Fruit fly (Drosophila melanogaster): ENCODE results near the gene LysRS.

DNA sequence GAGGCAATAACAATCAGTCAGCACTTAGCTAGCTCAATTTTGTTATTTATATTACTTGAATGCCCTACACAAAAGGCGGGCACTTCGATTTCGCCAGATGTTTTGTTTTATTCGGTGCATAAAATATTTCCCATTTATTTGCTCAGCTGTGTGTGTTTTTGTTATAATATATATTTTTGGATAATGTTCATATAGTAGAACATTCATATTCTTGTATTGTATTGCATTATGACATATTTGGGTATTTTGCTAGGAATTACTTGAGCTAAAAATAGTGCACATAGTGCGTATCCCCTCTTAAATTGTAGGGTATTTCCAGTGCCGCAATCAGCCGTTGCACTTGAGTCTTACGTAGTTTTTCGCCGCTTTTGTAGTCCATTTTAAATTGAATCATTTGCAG is 18.8 kb downstream of the LysRS start:
- TF ChIP-seq CG34367 (tag; optimal IDR thresholded peaks at IDR 0.05) (no peak), CG4496 (GFP tag; IDR thresholded peaks at IDR 0.05) (no peak; the same call in 2 of the 3 replicates), CG9948 (tag; optimal IDR thresholded peaks at IDR 0.05) (peak; percentile 15), fd96Ca (GFP tag; IDR thresholded peaks at IDR 0.05) (no peak), D1 (tag; optimal IDR thresholded peaks at IDR 0.05) (no peak), CG14655 (GFP tag; optimal IDR thresholded peaks at IDR 0.05) (peak; percentile 35), Pif1A (GFP tag; optimal IDR thresholded peaks at IDR 0.05) (peak; percentile 53), CG17806 (tag; optimal IDR thresholded peaks at IDR 0.05) (no peak), EcR (GFP tag; optimal IDR thresholded peaks at IDR 0.05) (no peak)
